Fruit fly (Drosophila melanogaster) whole organism, embryonic: ENCODE results near the gene CG9117.

Experiments
- BtbVII ChIP-seq: fragments of 200-800 bp; sonication (Bioruptor generic); optimal IDR thresholded peaks from 3 replicates; lab custom pipeline; 2017; ENCODE audit warnings: missing biosample characterization, mild to moderate bottlenecking, missing genetic modification characterization
- CG10209 ChIP-seq: fragments of 200-800 bp; sonication (Bioruptor generic); optimal IDR thresholded peaks from 3 replicates; lab custom pipeline; 2017; ENCODE audit warnings: missing biosample characterization, mild to moderate bottlenecking, missing genetic modification characterization, missing genetic modification reagents
- CG10274 ChIP-seq: fragments of 200-800 bp; sonication (Bioruptor generic); optimal IDR thresholded peaks from 3 replicates; lab custom pipeline; 2017; ENCODE audit warnings: missing biosample characterization, mild to moderate bottlenecking, missing genetic modification characterization
- CG10321 ChIP-seq: fragments of 200-800 bp; sonication (Bioruptor generic); IDR thresholded peaks from 2 replicates; pipeline ENCODE4 v1.3.6; 2022; ENCODE audit warnings: missing biosample characterization, missing genetic modification characterization
- CG11093 ChIP-seq: fragments of 200-800 bp; sonication (Bioruptor generic); IDR thresholded peaks from 3 replicates; pipeline ENCODE4 v1.3.6; 2022; ENCODE audit warnings: missing biosample characterization, missing genetic modification characterization
- CG1233 ChIP-seq: fragments of 200-800 bp; sonication (Bioruptor generic); optimal IDR thresholded peaks from 4 replicates; lab custom pipeline; 2018; ENCODE audit warnings: missing biosample characterization, mild to moderate bottlenecking, missing genetic modification characterization
- CG14667 ChIP-seq: fragments of 200-800 bp; sonication (Bioruptor generic); IDR thresholded peaks from 2 replicates; pipeline ENCODE4 v1.3.6; 2022; ENCODE audit warnings: missing biosample characterization, missing genetic modification characterization
- CG14965 ChIP-seq: fragments of 200-800 bp; sonication (Bioruptor generic); optimal IDR thresholded peaks from 2 replicates; lab custom pipeline; 2016; ENCODE audit warnings: missing biosample characterization, missing genetic modification characterization, borderline replicate concordance
- CG1529 ChIP-seq: fragments of 200-800 bp; sonication (Bioruptor generic); optimal IDR thresholded peaks from 3 replicates; lab custom pipeline; 2018; ENCODE audit warnings: missing biosample characterization, missing genetic modification characterization
- CG1647 ChIP-seq: fragments of 200-800 bp; sonication (Bioruptor generic); optimal IDR thresholded peaks from 3 replicates; lab custom pipeline; 2016; ENCODE audit warnings: missing biosample characterization, missing genetic modification characterization
- CG16813 ChIP-seq: fragments of 200-800 bp; sonication (Bioruptor generic); IDR thresholded peaks from 3 replicates; pipeline ENCODE4 v1.3.6; 2022; ENCODE audit warnings: missing biosample characterization, missing genetic modification characterization; ENCODE audit not compliant: partially characterized antibody
- CG16863 ChIP-seq: fragments of 200-800 bp; sonication (Bioruptor generic); optimal IDR thresholded peaks from 3 replicates; lab custom pipeline; 2016; ENCODE audit warnings: missing biosample characterization, missing genetic modification characterization
- CG18599 ChIP-seq: fragments of 200-800 bp; sonication (Bioruptor generic); optimal IDR thresholded peaks from 3 replicates; lab custom pipeline; 2017; ENCODE audit warnings: missing biosample characterization, missing genetic modification characterization, mild to moderate bottlenecking, moderate library complexity, missing genetic modification reagents
- CG18764 ChIP-seq: fragments of 200-800 bp; sonication (Bioruptor generic); optimal IDR thresholded peaks from 3 replicates; lab custom pipeline; 2016; ENCODE audit warnings: missing biosample characterization, missing genetic modification characterization
- CG2120 ChIP-seq: fragments of 200-800 bp; sonication (Bioruptor generic); optimal IDR thresholded peaks from 3 replicates; lab custom pipeline; 2016; ENCODE audit warnings: missing biosample characterization, missing genetic modification characterization
- CG3847 ChIP-seq: fragments of 200-800 bp; sonication (Bioruptor generic); IDR thresholded peaks from 2 replicates; pipeline ENCODE4 v1.3.6; 2022; ENCODE audit warnings: missing biosample characterization, missing genetic modification characterization
- CG5180 ChIP-seq: fragments of 200-800 bp; sonication (Bioruptor generic); optimal IDR thresholded peaks from 3 replicates; lab custom pipeline; 2017; ENCODE audit warnings: missing biosample characterization, missing genetic modification characterization, mild to moderate bottlenecking, moderate library complexity, missing genetic modification reagents
- CG5953 ChIP-seq: fragments of 200-800 bp; sonication (Bioruptor generic); IDR thresholded peaks from 2 replicates; pipeline ENCODE4 v1.3.6; 2022; ENCODE audit warnings: missing biosample characterization, missing genetic modification characterization
- CG7357 ChIP-seq: fragments of 200-800 bp; sonication (Bioruptor generic); IDR thresholded peaks from 3 replicates; pipeline ENCODE4 v1.3.6; 2022; ENCODE audit warnings: missing biosample characterization, missing genetic modification characterization
- CG7556 ChIP-seq: fragments of 200-800 bp; sonication (Bioruptor generic); optimal IDR thresholded peaks from 2 replicates; lab custom pipeline; 2017; ENCODE audit warnings: missing biosample characterization, mild to moderate bottlenecking, missing genetic modification characterization
- CG7963 ChIP-seq: fragments of 200-800 bp; sonication (Bioruptor generic); IDR thresholded peaks from 3 replicates; pipeline ENCODE4 v1.3.6; 2022; ENCODE audit warnings: missing biosample characterization, missing genetic modification characterization; ENCODE audit not compliant: partially characterized antibody
- CkIIα-i1 ChIP-seq: fragments of 200-800 bp; sonication (Bioruptor generic); IDR thresholded peaks from 2 replicates; pipeline ENCODE4 v1.3.6; 2022; ENCODE audit warnings: missing biosample characterization, missing genetic modification characterization
- D19A ChIP-seq: fragments of 200-800 bp; optimal IDR thresholded peaks from 3 replicates; lab custom pipeline; 2019; ENCODE audit warnings: missing biosample characterization, mild to moderate bottlenecking, missing genetic modification characterization, moderate library complexity
- Dp ChIP-seq: fragments of 200-800 bp; sonication (Bioruptor generic); optimal IDR thresholded peaks from 2 replicates; lab custom pipeline; 2018; ENCODE audit warnings: missing biosample characterization, mild to moderate bottlenecking, missing genetic modification characterization, moderate library complexity
- Hmx ChIP-seq: fragments of 200-800 bp; sonication (Bioruptor generic); optimal IDR thresholded peaks from 2 replicates; lab custom pipeline; 2016; ENCODE audit warnings: missing biosample characterization, missing genetic modification characterization
- Lpt ChIP-seq: fragments of >200 bp; optimal IDR thresholded peaks from 2 replicates; lab custom pipeline; 2018; ENCODE audit warnings: missing biosample characterization, missing genetic modification characterization
- Mad ChIP-seq: fragments of 200-800 bp; sonication (Bioruptor generic); optimal IDR thresholded peaks from 2 replicates; lab custom pipeline; 2016; ENCODE audit warnings: missing biosample characterization, missing genetic modification characterization
- Max ChIP-seq: fragments of 200-800 bp; sonication (Bioruptor generic); optimal IDR thresholded peaks from 2 replicates; lab custom pipeline; 2016; ENCODE audit warnings: missing biosample characterization, mild to moderate bottlenecking, missing genetic modification characterization
- Mrtf ChIP-seq: fragments of 200-800 bp; sonication (Bioruptor generic); IDR thresholded peaks from 3 replicates; pipeline ENCODE4 v1.3.6; 2022; ENCODE audit warnings: missing biosample characterization, missing genetic modification characterization
- Rfx ChIP-seq: fragments of 200-800 bp; sonication (Bioruptor generic); IDR thresholded peaks from 2 replicates; pipeline ENCODE4 v1.3.6; 2022; ENCODE audit warnings: missing biosample characterization, missing genetic modification characterization
- ab ChIP-seq: fragments of 200-800 bp; sonication (Bioruptor generic); optimal IDR thresholded peaks from 2 replicates; lab custom pipeline; 2016; ENCODE audit warnings: missing biosample characterization, missing genetic modification characterization
- ash1 ChIP-seq: fragments of 200-800 bp; sonication (Bioruptor generic); optimal IDR thresholded peaks from 2 replicates; lab custom pipeline; 2018; ENCODE audit warnings: missing biosample characterization, mild to moderate bottlenecking, missing genetic modification characterization
- bowl ChIP-seq: fragments of 200-800 bp; sonication (Bioruptor generic); IDR thresholded peaks from 2 replicates; pipeline ENCODE4 v1.3.6; 2022; ENCODE audit warnings: missing biosample characterization, missing genetic modification characterization
- crc ChIP-seq: fragments of 200-800 bp; sonication (Bioruptor generic); optimal IDR thresholded peaks from 2 replicates; lab custom pipeline; 2016; ENCODE audit warnings: missing biosample characterization, missing genetic modification characterization
- exex ChIP-seq: fragments of 200-800 bp; sonication (Bioruptor generic); optimal IDR thresholded peaks from 4 replicates; lab custom pipeline; 2018; ENCODE audit warnings: missing biosample characterization, mild to moderate bottlenecking, missing genetic modification characterization, moderate library complexity
- gsb-n ChIP-seq: fragments of 200-800 bp; sonication (Bioruptor generic); optimal IDR thresholded peaks from 3 replicates; lab custom pipeline; 2018; ENCODE audit warnings: missing biosample characterization, mild to moderate bottlenecking, missing genetic modification characterization
- ind ChIP-seq: fragments of 200-800 bp; sonication (Bioruptor generic); optimal IDR thresholded peaks from 3 replicates; lab custom pipeline; 2016; ENCODE audit warnings: missing biosample characterization, missing genetic modification characterization
- jumu ChIP-seq: fragments of 200-800 bp; sonication (Bioruptor generic); optimal IDR thresholded peaks from 3 replicates; lab custom pipeline; 2016; ENCODE audit warnings: missing biosample characterization, missing genetic modification characterization
- kay ChIP-seq: fragments of 200-800 bp; sonication (Bioruptor generic); optimal IDR thresholded peaks from 2 replicates; lab custom pipeline; 2016; ENCODE audit warnings: missing biosample characterization, missing genetic modification characterization
- nerfin-1 ChIP-seq: fragments of 200-800 bp; sonication (Bioruptor generic); optimal IDR thresholded peaks from 3 replicates; lab custom pipeline; 2019; ENCODE audit warnings: missing biosample characterization, mild to moderate bottlenecking, missing genetic modification characterization, moderate library complexity
- nerfin-2 ChIP-seq: fragments of 200-800 bp; sonication (Bioruptor generic); IDR thresholded peaks from 2 replicates; pipeline ENCODE4 v1.3.6; 2022; ENCODE audit warnings: missing biosample characterization, missing genetic modification characterization; ENCODE audit not compliant: partially characterized antibody
- nmo ChIP-seq: fragments of 200-800 bp; sonication (Bioruptor generic); optimal IDR thresholded peaks from 2 replicates; lab custom pipeline; 2018; ENCODE audit warnings: missing biosample characterization, mild to moderate bottlenecking, missing genetic modification characterization, moderate library complexity
- org-1 ChIP-seq: fragments of 200-800 bp; sonication (Bioruptor generic); optimal IDR thresholded peaks from 2 replicates; lab custom pipeline; 2017; ENCODE audit warnings: missing biosample characterization, missing genetic modification characterization
- ranshi ChIP-seq: fragments of 200-800 bp; sonication (Bioruptor generic); IDR thresholded peaks from 2 replicates; pipeline ENCODE4 v1.3.6; 2022; ENCODE audit warnings: missing biosample characterization, missing genetic modification characterization
- ro ChIP-seq: fragments of 200-800 bp; sonication (Bioruptor generic); IDR thresholded peaks from 2 replicates; pipeline ENCODE4 v1.3.6; 2022; ENCODE audit warnings: missing biosample characterization, missing genetic modification characterization
- seq ChIP-seq: fragments of 200-800 bp; sonication (Bioruptor generic); IDR thresholded peaks from 2 replicates; pipeline ENCODE4 v1.3.6; 2022; ENCODE audit warnings: missing biosample characterization, missing genetic modification characterization
- sima ChIP-seq: fragments of 200-800 bp; sonication (Bioruptor generic); optimal IDR thresholded peaks from 2 replicates; lab custom pipeline; 2016; ENCODE audit warnings: missing biosample characterization, missing genetic modification characterization
- so ChIP-seq: fragments of 200-800 bp; sonication (Bioruptor generic); IDR thresholded peaks from 3 replicates; pipeline ENCODE4 v1.3.6; 2022; ENCODE audit warnings: missing biosample characterization, missing genetic modification characterization
- tx ChIP-seq: fragments of 200-800 bp; sonication (Bioruptor generic); optimal IDR thresholded peaks from 2 replicates; lab custom pipeline; 2016; ENCODE audit warnings: missing biosample characterization, missing genetic modification characterization
- unpg ChIP-seq: fragments of 200-800 bp; sonication (Bioruptor generic); optimal IDR thresholded peaks from 3 replicates; lab custom pipeline; 2018; ENCODE audit warnings: missing biosample characterization, mild to moderate bottlenecking, missing genetic modification characterization, moderate library complexity
- zf30C ChIP-seq: fragments of 200-800 bp; sonication (Bioruptor generic); optimal IDR thresholded peaks from 3 replicates; lab custom pipeline; 2018; ENCODE audit warnings: missing biosample characterization, mild to moderate bottlenecking, missing genetic modification characterization

Gene CG9117

DNA sequence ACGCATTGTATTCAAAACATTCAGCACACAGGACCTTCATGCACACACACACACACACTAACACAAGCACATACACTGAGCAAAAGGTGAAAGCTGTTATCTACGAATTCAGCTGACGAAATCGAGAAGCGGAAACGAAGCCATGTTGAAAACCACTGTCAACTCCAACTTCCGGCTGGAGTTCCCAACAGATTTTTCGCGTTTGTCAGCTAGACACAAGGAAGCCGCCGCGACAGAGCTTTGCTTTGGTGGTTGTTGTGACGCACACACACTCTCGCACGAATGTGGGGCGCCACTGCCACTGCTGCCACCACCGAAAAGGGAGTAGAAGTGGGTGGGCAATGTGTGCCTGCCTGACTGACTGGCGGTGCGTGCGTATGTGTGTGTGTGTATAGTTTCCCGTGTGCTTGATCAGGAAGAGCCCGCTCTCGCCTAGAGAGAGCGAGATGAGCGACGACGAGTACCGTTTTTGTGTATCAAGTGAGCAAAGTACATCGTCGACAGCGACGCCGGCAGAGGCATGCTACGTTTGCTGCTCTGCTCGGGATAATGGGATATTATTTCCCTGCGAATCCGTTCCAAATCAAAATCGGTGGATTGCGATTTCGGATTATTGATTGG is 40.0 kb downstream of the CG9117 start (continued):
- TF ChIP-seq tx (no peak), Hmx (no peak), CG16813 (GFP tag; lab: Robert Waterston, UW) (no peak), CG18599 (peak; percentile 83), CG1529 (GFP tag; lab: Kevin White, UChicago) (peak; percentile 40), CG7963 (GFP tag; lab: Robert Waterston, UW) (no peak), ro (GFP tag; lab: Robert Waterston, UW) (no peak), CG5953 (GFP tag; lab: Robert Waterston, UW) (no peak), zf30C (GFP tag; lab: Kevin White, UChicago) (peak; percentile 66), Mad (GFP tag; lab: Kevin White, UChicago) (no peak), sima (no peak), CG10321 (GFP tag; lab: Robert Waterston, UW) (no peak), CG16863 (GFP tag; lab: Kevin White, UChicago) (no peak), kay (GFP tag; lab: Kevin White, UChicago) (no peak), CkIIα-i1 (GFP tag; lab: Robert Waterston, UW) (no peak), Mrtf (GFP tag; lab: Robert Waterston, UW) (no peak), CG2120 (GFP tag; lab: Kevin White, UChicago) (no peak), bowl (GFP tag; lab: Robert Waterston, UW) (no peak), BtbVII (GFP tag; lab: Kevin White, UChicago) (peak; percentile 79), CG18764 (no peak), CG7357 (GFP tag; lab: Robert Waterston, UW) (no peak), CG1647 (GFP tag; lab: Kevin White, UChicago) (no peak), ab (GFP tag; lab: Kevin White, UChicago) (no peak), org-1 (GFP tag; lab: Kevin White, UChicago) (peak; percentile 50), CG11093 (no peak), ind (GFP tag; lab: Kevin White, UChicago) (no peak), Rfx (GFP tag; lab: Robert Waterston, UW) (peak; percentile 28; the same call in 1 of the 2 replicates), CG10274 (no peak), nmo (GFP tag; lab: Kevin White, UChicago) (peak; percentile 19), D19A (tag; lab: Kevin White, UChicago) (peak; percentile 34), Lpt (GFP tag; lab: Kevin White, UChicago) (no peak), CG5180 (peak; percentile 72), unpg (GFP tag; lab: Kevin White, UChicago) (peak; percentile 51), CG10209 (peak; percentile 24), exex (tag; lab: Kevin White, UChicago) (peak; percentile 4), gsb-n (tag; lab: Kevin White, UChicago) (peak; percentile 53), nerfin-2 (no peak), nerfin-1 (peak; percentile 72), CG14667 (GFP tag; lab: Robert Waterston, UW) (no peak), CG7556 (GFP tag; lab: Kevin White, UChicago) (peak; percentile 1), Max (no peak), CG14965 (GFP tag; lab: Kevin White, UChicago) (no peak), Dp (GFP tag; lab: Kevin White, UChicago) (no peak), CG1233 (GFP tag; lab: Kevin White, UChicago) (peak; percentile 73), CG3847 (no peak), crc (GFP tag; lab: Kevin White, UChicago) (no peak), jumu (no peak), seq (GFP tag; lab: Robert Waterston, UW) (no peak), so (GFP tag; lab: Robert Waterston, UW) (no peak), ranshi (GFP tag; lab: Robert Waterston, UW) (peak; percentile 23; the same call in 1 of the 2 replicates), ash1 (GFP tag; lab: Kevin White, UChicago) (no peak)
